Worm (Caenorhabditis elegans) whole organism, L3 larva: ENCODE data around the gene R02D5.8.

Source experiments
- R02D3.7 ChIP-seq: fragments of 150-350 bp; optimal IDR thresholded peaks from 2 replicates; lab custom pipeline; 2014; ENCODE audit warnings: missing biosample characterization, missing genetic modification characterization
- ama-1 ChIP-seq: fragments of 150-350 bp; optimal IDR thresholded peaks from 2 replicates; lab custom pipeline; 2018
- ceh-16 ChIP-seq: sonication (generic microtip); optimal IDR thresholded peaks from 2 replicates; lab custom pipeline; 2017; ENCODE audit warnings: missing biosample characterization, missing genetic modification characterization
- ceh-82 ChIP-seq: fragments of 150-350 bp; optimal IDR thresholded peaks from 2 replicates; lab custom pipeline; 2014; ENCODE audit warnings: missing biosample characterization, missing genetic modification characterization
- ceh-9 ChIP-seq: sonication (generic microtip); optimal IDR thresholded peaks from 2 replicates; lab custom pipeline; 2018; ENCODE audit warnings: missing biosample characterization, missing genetic modification characterization
- daf-12 ChIP-seq: fragments of 150-350 bp; optimal IDR thresholded peaks from 2 replicates; lab custom pipeline; 2014; ENCODE audit warnings: missing biosample characterization, missing genetic modification reagents, missing genetic modification characterization
- egl-27 ChIP-seq: sonication (generic microtip); optimal IDR thresholded peaks from 4 replicates; lab custom pipeline; 2017; ENCODE audit warnings: missing biosample characterization, missing genetic modification reagents, missing genetic modification characterization
- egl-5 ChIP-seq: fragments of 150-350 bp; optimal IDR thresholded peaks from 2 replicates; lab custom pipeline; 2017; ENCODE audit warnings: missing biosample characterization, missing genetic modification reagents, missing genetic modification characterization, inconsistent platforms
- elt-2 ChIP-seq: sonication (generic microtip); optimal IDR thresholded peaks from 2 replicates; lab custom pipeline; 2016; ENCODE audit warnings: missing genetic modification reagents, mild to moderate bottlenecking, missing genetic modification characterization, missing compliant biosample characterization
- elt-3 ChIP-seq, 3 experiments: fragments of 150-350 bp in 1 of 3; sonication (generic microtip) in 2 of 3; optimal IDR thresholded peaks; 2 replicates in 2 of 3; 4 replicates in 1 of 3; lab custom pipeline; 2014 to 2017; ENCODE audit warnings: missing biosample characterization in 3 of 3, missing genetic modification characterization in 3 of 3
- eor-1 ChIP-seq, 2 experiments: fragments of 150-350 bp; optimal IDR thresholded peaks; 2 replicates each; lab custom pipeline; 2014 to 2018; ENCODE audit warnings: missing biosample characterization in 2 of 2, missing genetic modification characterization in 2 of 2
- fkh-10 ChIP-seq: sonication (generic microtip); optimal IDR thresholded peaks from 2 replicates; lab custom pipeline; 2017; ENCODE audit warnings: missing biosample characterization, missing genetic modification reagents, missing genetic modification characterization
- fkh-2 ChIP-seq: fragments of 150-350 bp; optimal IDR thresholded peaks from 2 replicates; lab custom pipeline; 2014; ENCODE audit warnings: missing biosample characterization, missing genetic modification reagents, missing genetic modification characterization
- fos-1 ChIP-seq: fragments of 150-350 bp; optimal IDR thresholded peaks from 2 replicates; lab custom pipeline; 2014; ENCODE audit warnings: missing biosample characterization, missing genetic modification characterization
- hmg-11 ChIP-seq: sonication (generic microtip); optimal IDR thresholded peaks from 2 replicates; lab custom pipeline; 2016; ENCODE audit warnings: missing genetic modification characterization, missing compliant biosample characterization
- lin-15B ChIP-seq: fragments of 150-350 bp; optimal IDR thresholded peaks from 2 replicates; lab custom pipeline; 2014; ENCODE audit warnings: missing biosample characterization, missing genetic modification characterization
- lin-39 ChIP-seq: fragments of 150-350 bp; optimal IDR thresholded peaks from 2 replicates; lab custom pipeline; 2018; ENCODE audit warnings: missing biosample characterization, missing genetic modification reagents, missing genetic modification characterization
- lsy-12 ChIP-seq: sonication (generic microtip); optimal IDR thresholded peaks from 2 replicates; lab custom pipeline; 2016; ENCODE audit warnings: mild to moderate bottlenecking, missing genetic modification characterization, missing compliant biosample characterization
- mdl-1 ChIP-seq: fragments of 150-350 bp; optimal IDR thresholded peaks from 2 replicates; lab custom pipeline; 2014; ENCODE audit warnings: missing biosample characterization, missing genetic modification characterization
- nfya-1 ChIP-seq: sonication (generic microtip); optimal IDR thresholded peaks from 2 replicates; lab custom pipeline; 2017; ENCODE audit warnings: missing genetic modification characterization, mild to moderate bottlenecking, missing compliant biosample characterization, antibody characterized with exemption, moderate library complexity; ENCODE audit not compliant: insufficient read depth
- nhr-11 ChIP-seq: fragments of 150-350 bp; optimal IDR thresholded peaks from 2 replicates; lab custom pipeline; 2014; ENCODE audit warnings: missing biosample characterization, missing genetic modification characterization
- nhr-12 ChIP-seq: fragments of 150-350 bp; optimal IDR thresholded peaks from 2 replicates; lab custom pipeline; 2014; ENCODE audit warnings: missing biosample characterization, missing genetic modification characterization
- nhr-237 ChIP-seq: fragments of 150-350 bp; optimal IDR thresholded peaks from 2 replicates; lab custom pipeline; 2014; ENCODE audit warnings: missing biosample characterization, missing genetic modification characterization
- nhr-25 ChIP-seq: sonication (generic microtip); optimal IDR thresholded peaks from 2 replicates; lab custom pipeline; 2017; ENCODE audit warnings: missing biosample characterization, missing genetic modification characterization
- nhr-43 ChIP-seq: sonication (generic microtip); optimal IDR thresholded peaks from 2 replicates; lab custom pipeline; 2016; ENCODE audit warnings: mild to moderate bottlenecking, missing genetic modification characterization, missing compliant biosample characterization; ENCODE audit not compliant: poor library complexity, severe bottlenecking
- nhr-67 ChIP-seq: fragments of 150-350 bp; optimal IDR thresholded peaks from 2 replicates; lab custom pipeline; 2014; ENCODE audit warnings: missing biosample characterization, missing genetic modification characterization
- nhr-76 ChIP-seq: fragments of 150-350 bp; sonication (generic microtip); optimal IDR thresholded peaks from 5 replicates; lab custom pipeline; 2014; ENCODE audit warnings: missing biosample characterization, missing genetic modification characterization
- nhr-77 ChIP-seq: fragments of 150-350 bp; optimal IDR thresholded peaks from 2 replicates; lab custom pipeline; 2014; ENCODE audit warnings: missing biosample characterization, missing genetic modification characterization
- pha-4 ChIP-seq: fragments of 150-350 bp; optimal IDR thresholded peaks from 2 replicates; lab custom pipeline; 2014; ENCODE audit warnings: missing biosample characterization, missing genetic modification reagents, missing genetic modification characterization
- pqm-1 ChIP-seq: fragments of 150-350 bp; optimal IDR thresholded peaks from 2 replicates; lab custom pipeline; 2017; ENCODE audit warnings: missing biosample characterization, missing genetic modification characterization, inconsistent platforms
- skn-1 ChIP-seq: fragments of 150-350 bp; optimal IDR thresholded peaks from 2 replicates; lab custom pipeline; 2014; ENCODE audit warnings: missing biosample characterization, missing genetic modification characterization
- snpc-4 ChIP-seq: fragments of 150-350 bp; optimal IDR thresholded peaks from 2 replicates; lab custom pipeline; 2014; ENCODE audit warnings: missing biosample characterization, missing genetic modification characterization
- unc-62 ChIP-seq: fragments of 150-350 bp; sonication (generic microtip); optimal IDR thresholded peaks from 4 replicates; lab custom pipeline; 2014; ENCODE audit warnings: missing biosample characterization, missing genetic modification reagents, missing genetic modification characterization
- zag-1 ChIP-seq: fragments of 150-350 bp; optimal IDR thresholded peaks from 2 replicates; lab custom pipeline; 2014; ENCODE audit warnings: missing biosample characterization, missing genetic modification characterization
- ztf-4 ChIP-seq: fragments of 150-350 bp; optimal IDR thresholded peaks from 2 replicates; lab custom pipeline; 2014; ENCODE audit warnings: missing biosample characterization, missing genetic modification characterization

Gene R02D5.8

ce11 chrV:14519268-14519667 lies at the start of gene R02D5.8:
R02D5.8 (minus strand) TSS chrV:14519368.
- no peak for TF ChIP-seq ama-1 (lab: Kevin White, UChicago)
- no peak for TF ChIP-seq elt-3 (tag; optimal IDR thresholded peaks at IDR 0.05; lab: Kevin White, UChicago)
- TF ChIP-seq nhr-43 = no peak
- no peak for TF ChIP-seq zag-1 (tag; lab: Kevin White, UChicago)
- TF ChIP-seq nhr-12 (tag; lab: Kevin White, UChicago) = no peak
- no peak for TF ChIP-seq nfya-1 (tag; lab: Kevin White, UChicago)
- no peak for TF ChIP-seq ceh-16 (tag; lab: Kevin White, UChicago)
- TF ChIP-seq skn-1 (tag; lab: Kevin White, UChicago) = no peak
- no peak for TF ChIP-seq fkh-10 (GFP tag; lab: Kevin White, UChicago)
- TF ChIP-seq fkh-2 (tag; lab: Kevin White, UChicago) = no peak
- TF ChIP-seq nhr-67 (tag; lab: Kevin White, UChicago) = no peak
- no peak for TF ChIP-seq daf-12 (tag; lab: Kevin White, UChicago)
- TF ChIP-seq nhr-237 (tag; lab: Kevin White, UChicago) = no peak
- TF ChIP-seq lsy-12 (tag; lab: Kevin White, UChicago) = no peak

ce11 chrV:14562589-14562988 lies 43.4 kb upstream of the R02D5.8 start, which contains the start of gene C53A5.11:
C53A5.11 (plus strand) TSS chrV:14562889.
- TF ChIP-seq fkh-2 (tag; lab: Kevin White, UChicago) (no peak), skn-1 (tag; lab: Kevin White, UChicago) (no peak), nhr-43 (no peak), ztf-4 (no peak), egl-5 (tag; lab: Kevin White, UChicago) (no peak), lin-15B (tag; lab: Kevin White, UChicago) (no peak), pqm-1 (tag; lab: Kevin White, UChicago) (no peak), pha-4 (no peak), nhr-12 (tag; lab: Kevin White, UChicago) (no peak), snpc-4 (no peak), mdl-1 (tag; lab: Kevin White, UChicago) (no peak)

- TF ChIP-seq nhr-25 (no peak), unc-62 (GFP tag; lab: Kevin White, UChicago) (no peak), nhr-77 (tag; lab: Kevin White, UChicago) (no peak), lin-39 (tag; lab: Kevin White, UChicago) (no peak), elt-2 (tag; lab: Kevin White, UChicago) (no peak), nhr-43 (no peak), egl-5 (tag; lab: Kevin White, UChicago) (no peak), fkh-2 (tag; lab: Kevin White, UChicago) (no peak), fos-1 (tag; lab: Kevin White, UChicago) (no peak), R02D3.7 (no peak), nhr-76 (no peak), hmg-11 (tag; lab: Kevin White, UChicago) (no peak), skn-1 (tag; lab: Kevin White, UChicago) (no peak), fkh-10 (GFP tag; lab: Kevin White, UChicago) (no peak), ztf-4 (no peak), eor-1 (tag; optimal IDR thresholded peaks at IDR 0.05; lab: Kevin White, UChicago) (no peak), egl-27 (tag; lab: Kevin White, UChicago) (no peak), pqm-1 (tag; lab: Kevin White, UChicago) (no peak), lsy-12 (tag; lab: Kevin White, UChicago) (no peak)
Measured at ce11 chrV:14559312-14559711, 40.1 kb upstream of the R02D5.8 start, which contains the start of gene srt-32. srt-32 (plus strand) TSS chrV:14559612.

ce11 chrV:14558757-14559156 lies 39.6 kb upstream of the R02D5.8 start, which contains the start of gene C53A5.9:
C53A5.9 (minus strand) TSS chrV:14558857.
- TF ChIP-seq nhr-11 (tag; lab: Kevin White, UChicago) = no peak
- no peak for TF ChIP-seq ceh-82 (tag; lab: Kevin White, UChicago)
- TF ChIP-seq fkh-10 (GFP tag; lab: Kevin White, UChicago) = no peak
- no peak for TF ChIP-seq ceh-9 (tag; lab: Kevin White, UChicago)
- TF ChIP-seq elt-3 (tag; optimal IDR thresholded peaks at IDR 0.05; lab: Kevin White, UChicago) = no peak
